Worm (Caenorhabditis elegans) whole organism, L1 larva: ENCODE measurements around the gene prdx-2.

Experiments used
- aly-2 ChIP-seq: fragments of 150-350 bp; optimal IDR thresholded peaks from 2 replicates; lab custom pipeline; 2014; ENCODE audit warnings: missing biosample characterization, missing genetic modification characterization
- ces-1 ChIP-seq: fragments of 150-350 bp; optimal IDR thresholded peaks from 2 replicates; lab custom pipeline; 2014; ENCODE audit warnings: missing biosample characterization, missing genetic modification reagents, missing genetic modification characterization
- egl-27 ChIP-seq, 2 experiments: fragments of 150-350 bp in 1 of 2; sonication (generic microtip); optimal IDR thresholded peaks; 3 replicates each; lab custom pipeline; 2017 to 2018; ENCODE audit warnings: missing biosample characterization in 2 of 2, missing genetic modification characterization in 2 of 2, missing genetic modification reagents in 2 of 2
- jun-1 ChIP-seq: fragments of 150-350 bp; optimal IDR thresholded peaks from 2 replicates; lab custom pipeline; 2014; ENCODE audit warnings: missing biosample characterization, missing genetic modification reagents, missing genetic modification characterization
- lin-13 ChIP-seq: fragments of 150-350 bp; optimal IDR thresholded peaks from 2 replicates; lab custom pipeline; 2014; ENCODE audit warnings: missing biosample characterization, missing genetic modification reagents, missing genetic modification characterization
- lsy-2 ChIP-seq, 2 experiments: fragments of 150-350 bp; optimal IDR thresholded peaks; 2 replicates each; lab custom pipeline; 2014; ENCODE audit warnings: missing biosample characterization in 2 of 2, missing genetic modification characterization in 2 of 2
- nhr-11 ChIP-seq: fragments of 150-350 bp; optimal IDR thresholded peaks from 2 replicates; lab custom pipeline; 2014; ENCODE audit warnings: missing biosample characterization, missing genetic modification characterization
- pax-3 ChIP-seq: fragments of 200-800 bp; sonication (Bioruptor generic); optimal IDR thresholded peaks from 2 replicates; lab custom pipeline; 2018; ENCODE audit warnings: mild to moderate bottlenecking, missing genetic modification characterization, moderate library complexity, missing compliant biosample characterization
- unc-130 ChIP-seq: fragments of 150-350 bp; optimal IDR thresholded peaks from 2 replicates; lab custom pipeline; 2017; ENCODE audit warnings: missing biosample characterization, missing genetic modification characterization, inconsistent platforms
- zip-4 ChIP-seq: fragments of 200-800 bp; sonication (Bioruptor generic); optimal IDR thresholded peaks from 2 replicates; lab custom pipeline; 2018; ENCODE audit warnings: mild to moderate bottlenecking, missing genetic modification characterization, moderate library complexity, missing compliant biosample characterization
- ztf-4 ChIP-seq: fragments of 150-350 bp; optimal IDR thresholded peaks from 2 replicates; lab custom pipeline; 2014; ENCODE audit warnings: missing biosample characterization, missing genetic modification characterization

ce11 chrII:5398779-5399178 lies 20.8 kb downstream of the prdx-2 start, which contains the start of gene fbxl-3:
- no peak for TF ChIP-seq lin-13
- no peak for TF ChIP-seq egl-27 (tag; optimal IDR thresholded peaks at IDR 0.05; lab: Kevin White, UChicago)
- TF ChIP-seq aly-2: no peak
- TF ChIP-seq ztf-4 (tag; lab: Kevin White, UChicago): no peak
- TF ChIP-seq nhr-11 (tag; lab: Kevin White, UChicago): no peak
- TF ChIP-seq lsy-2 (tag; optimal IDR thresholded peaks at IDR 0.05; lab: Kevin White, UChicago): no peak
- TF ChIP-seq ces-1 (GFP tag; lab: Kevin White, UChicago): no peak
- TF ChIP-seq unc-130 (tag; lab: Kevin White, UChicago): no peak
- no peak for TF ChIP-seq jun-1 (tag; lab: Kevin White, UChicago)
- TF ChIP-seq zip-4 (GFP tag; lab: Kevin White, UChicago): no peak
- TF ChIP-seq pax-3 (tag; lab: Kevin White, UChicago): no peak
